Fruit fly (Drosophila melanogaster): ENCODE data around the gene CG6592.

The CG6592 gene

DNA sequence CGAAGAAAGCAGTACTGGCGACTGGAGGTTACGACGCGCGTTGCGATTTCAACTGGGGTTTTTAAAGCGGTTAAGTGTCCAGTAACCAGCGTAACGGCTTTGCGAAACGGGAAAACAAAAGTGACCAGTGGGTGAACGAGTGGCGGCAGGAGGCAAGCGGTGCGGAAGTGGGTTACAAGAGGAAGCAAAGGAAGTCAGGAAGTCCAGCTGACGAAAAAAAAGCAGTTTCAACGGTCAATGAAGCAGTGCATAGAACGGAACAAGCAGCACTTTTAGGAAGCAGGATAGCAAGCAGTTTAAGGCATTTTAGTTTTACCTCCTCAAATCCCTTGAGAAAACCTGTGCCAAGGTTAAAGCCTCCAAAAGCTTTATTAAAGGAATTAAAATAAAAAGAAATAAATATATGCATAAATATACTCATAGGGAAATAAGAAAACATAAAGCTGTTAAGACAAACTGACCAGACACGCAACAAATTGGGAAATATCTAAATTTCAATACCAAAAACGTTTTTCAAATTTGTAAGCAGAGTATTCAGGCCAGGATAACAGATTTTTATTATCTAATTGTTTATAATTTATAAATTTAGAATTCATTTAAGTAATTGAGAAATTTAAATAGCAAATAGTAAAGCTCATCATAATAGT lies at the start of gene CG6592:
Gene CG6592 (plus strand): TSS at position 597 of the 647 bp plus-strand sequence.
- no peak for TF ChIP-seq CG8478 (optimal IDR thresholded peaks at IDR 0.05)
- peak; percentile 61 to 65 for TF ChIP-seq CTCF (optimal IDR thresholded peaks at IDR 0.05)

DNA sequence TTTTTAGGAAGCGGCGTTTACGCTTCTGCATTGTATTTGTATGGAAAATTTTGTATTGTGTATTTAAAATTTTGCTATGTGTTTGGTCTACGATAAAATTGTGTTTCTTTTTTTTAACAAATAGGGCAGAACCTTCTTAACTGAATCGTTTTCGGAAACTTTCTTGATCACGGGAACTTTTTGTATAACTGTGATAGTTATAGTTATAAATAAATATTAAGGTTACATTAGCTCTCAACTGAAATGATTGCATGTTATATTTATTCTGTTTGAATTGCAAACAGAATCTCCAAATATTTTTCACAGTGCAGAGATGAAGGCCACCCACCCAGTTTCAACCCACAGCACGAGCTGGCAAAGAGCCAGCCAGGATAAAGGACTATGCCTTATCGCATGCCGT lies 48.5 kb upstream of the CG6592 start, which contains the start of gene alphaKap4:
Gene alphaKap4 (minus strand): TSS at position 101 of the 400 bp plus-strand sequence.
- TF ChIP-seq CTCF (optimal IDR thresholded peaks at IDR 0.05) (no peak), CG8478 (optimal IDR thresholded peaks at IDR 0.05) (no peak)

DNA sequence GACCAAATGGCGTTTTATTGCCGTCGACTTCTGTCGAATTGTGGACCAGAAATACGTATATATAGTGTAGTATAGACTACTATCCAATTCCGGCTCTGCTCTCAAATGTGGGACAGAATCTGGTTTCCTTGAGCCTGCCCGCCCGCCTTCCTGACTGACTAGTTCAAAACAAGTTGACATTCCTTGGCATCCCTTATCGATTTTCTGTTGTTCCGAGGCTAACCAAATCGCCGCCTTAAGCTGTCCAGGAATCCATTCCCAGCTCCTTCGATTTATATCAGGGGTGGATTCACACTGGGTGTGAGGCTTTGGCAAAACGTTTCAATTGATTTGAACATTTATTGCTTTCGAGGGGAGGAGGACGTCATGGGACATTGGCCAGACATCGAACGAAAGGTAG lies 46.5 kb upstream of the CG6592 start:
- TF ChIP-seq CG8478 (optimal IDR thresholded peaks at IDR 0.05): no peak
- TF ChIP-seq CTCF (optimal IDR thresholded peaks at IDR 0.05): no peak

DNA sequence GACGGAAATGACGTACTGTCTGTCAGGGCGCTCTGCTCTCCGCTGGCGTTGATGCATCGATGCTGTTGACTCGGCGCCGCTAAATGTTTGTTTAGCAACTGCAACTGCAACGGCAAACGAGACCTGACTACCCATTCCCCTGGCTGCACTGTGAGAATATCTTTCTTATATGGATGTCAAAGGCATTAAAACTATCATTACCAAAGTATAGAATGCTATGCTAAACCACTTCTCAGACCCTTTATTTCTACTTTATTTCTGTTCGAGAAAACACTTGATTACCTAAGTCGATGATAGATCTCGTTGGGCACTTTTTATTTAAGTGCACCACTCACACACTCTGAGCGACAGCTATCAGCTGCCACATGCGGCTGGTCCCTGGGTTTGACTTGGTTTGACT lies 37.3 kb upstream of the CG6592 start:
- no peak for TF ChIP-seq CG8478 (optimal IDR thresholded peaks at IDR 0.05)
- TF ChIP-seq CTCF (optimal IDR thresholded peaks at IDR 0.05): no peak

DNA sequence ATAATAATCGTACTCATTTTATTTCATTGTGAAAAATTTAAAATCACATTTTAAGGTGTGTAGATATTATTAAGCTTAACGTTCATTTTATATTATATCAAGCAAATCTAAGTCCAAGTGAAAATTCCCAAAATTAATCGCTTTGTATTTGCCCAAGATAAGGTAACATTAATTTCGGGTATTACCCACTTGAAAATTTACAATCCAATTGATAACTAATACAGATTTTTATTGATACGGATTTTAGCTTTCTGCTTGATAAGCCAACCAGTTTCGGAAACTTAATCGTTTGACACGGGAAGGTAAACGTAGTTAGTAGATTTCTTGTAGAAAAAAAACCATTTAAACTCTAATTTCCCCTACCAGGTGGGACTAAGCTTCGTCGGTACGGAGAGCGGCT lies 26.4 kb upstream of the CG6592 start:
- no peak for TF ChIP-seq CG8478 (optimal IDR thresholded peaks at IDR 0.05)
- TF ChIP-seq CTCF (optimal IDR thresholded peaks at IDR 0.05): no peak

DNA sequence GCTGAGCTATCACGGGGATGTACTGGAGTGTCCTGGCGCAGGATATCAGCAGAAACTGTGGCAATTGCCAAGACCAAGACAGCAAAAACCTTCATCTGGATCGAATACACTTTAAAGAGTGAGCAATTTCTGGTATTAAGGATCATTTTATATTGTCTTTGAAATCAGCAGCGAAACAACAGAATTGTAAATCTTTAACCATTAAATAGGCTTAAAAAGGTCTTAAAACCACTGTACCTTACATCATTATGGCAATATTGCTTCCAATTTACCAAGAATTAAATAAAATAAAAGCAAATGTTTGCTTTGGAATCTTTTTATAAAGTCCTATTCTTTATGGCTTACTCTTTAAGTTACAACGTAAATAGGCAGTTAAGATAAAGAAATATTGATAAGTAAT lies 24.9 kb upstream of the CG6592 start, which contains the start of gene CG10477:
Gene CG10477 (minus strand): TSS at position 101 of the 400 bp plus-strand sequence.
- TF ChIP-seq CG8478 (optimal IDR thresholded peaks at IDR 0.05) (no peak), CTCF (optimal IDR thresholded peaks at IDR 0.05) (no peak)

DNA sequence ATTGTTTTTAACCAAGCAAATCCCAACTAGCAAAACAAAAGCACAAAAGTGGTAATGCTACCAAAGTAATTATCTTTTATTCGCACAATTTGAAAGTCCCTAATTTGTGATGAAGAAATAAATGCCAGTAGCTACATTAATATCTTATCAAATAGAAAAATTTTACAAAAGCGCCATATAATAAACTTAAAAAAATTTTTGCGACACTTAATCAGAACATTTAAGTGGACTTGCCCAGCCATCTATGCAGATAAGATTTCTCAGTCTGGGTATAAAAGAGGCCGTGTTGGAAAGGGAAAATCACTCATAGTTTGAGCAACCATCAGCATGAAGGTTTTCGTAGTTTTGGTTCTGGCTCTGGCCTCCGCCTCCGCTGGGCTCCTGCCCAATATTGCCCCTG lies 24.5 kb upstream of the CG6592 start, which contains the start of gene yip7:
Gene yip7 (plus strand): TSS at position 301 of the 400 bp plus-strand sequence.
- no peak for TF ChIP-seq CTCF (optimal IDR thresholded peaks at IDR 0.05)
- TF ChIP-seq CG8478 (optimal IDR thresholded peaks at IDR 0.05): no peak

DNA sequence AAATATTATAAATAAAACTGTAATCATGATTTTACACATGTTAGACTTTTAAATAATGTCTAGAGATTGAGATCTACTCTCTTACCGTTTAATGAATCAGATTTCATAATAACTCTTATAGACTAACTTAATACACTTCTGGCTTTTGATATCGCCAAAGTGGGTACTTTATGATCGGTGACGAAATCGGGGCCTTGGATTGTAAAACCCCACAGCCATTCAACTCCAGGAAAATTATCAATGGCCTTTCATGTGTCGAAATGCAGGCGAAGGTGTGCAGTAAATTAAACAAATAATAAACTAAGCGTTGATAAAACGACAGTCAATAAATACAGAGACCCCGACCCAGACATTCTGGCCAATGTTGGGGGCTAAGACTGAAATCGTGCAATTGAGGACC lies 23.3 kb upstream of the CG6592 start:
- TF ChIP-seq CTCF (optimal IDR thresholded peaks at IDR 0.05) (no peak), CG8478 (optimal IDR thresholded peaks at IDR 0.05) (no peak)

DNA sequence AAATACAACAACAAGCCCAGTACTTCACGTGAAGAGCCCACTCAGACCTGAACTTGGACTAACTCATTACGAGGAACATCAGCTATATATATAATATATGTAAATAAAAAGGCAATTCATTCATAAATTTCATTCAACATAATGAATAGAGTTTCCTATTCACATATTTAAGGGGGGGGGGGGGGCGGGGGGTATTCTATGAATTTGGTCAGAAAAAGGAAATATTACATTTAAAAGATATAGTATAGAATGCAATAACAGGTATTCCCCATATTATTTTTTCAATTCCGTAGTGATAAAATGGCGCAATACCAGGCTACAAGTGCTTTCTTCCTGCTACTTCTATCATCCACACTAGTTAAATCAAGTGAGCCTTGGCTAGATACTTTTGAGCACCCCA lies 22.6 kb upstream of the CG6592 start, which contains the start of gene CG6462:
Gene CG6462 (plus strand): TSS at position 301 of the 400 bp plus-strand sequence.
- TF ChIP-seq CTCF (optimal IDR thresholded peaks at IDR 0.05) (no peak), CG8478 (optimal IDR thresholded peaks at IDR 0.05) (no peak)

DNA sequence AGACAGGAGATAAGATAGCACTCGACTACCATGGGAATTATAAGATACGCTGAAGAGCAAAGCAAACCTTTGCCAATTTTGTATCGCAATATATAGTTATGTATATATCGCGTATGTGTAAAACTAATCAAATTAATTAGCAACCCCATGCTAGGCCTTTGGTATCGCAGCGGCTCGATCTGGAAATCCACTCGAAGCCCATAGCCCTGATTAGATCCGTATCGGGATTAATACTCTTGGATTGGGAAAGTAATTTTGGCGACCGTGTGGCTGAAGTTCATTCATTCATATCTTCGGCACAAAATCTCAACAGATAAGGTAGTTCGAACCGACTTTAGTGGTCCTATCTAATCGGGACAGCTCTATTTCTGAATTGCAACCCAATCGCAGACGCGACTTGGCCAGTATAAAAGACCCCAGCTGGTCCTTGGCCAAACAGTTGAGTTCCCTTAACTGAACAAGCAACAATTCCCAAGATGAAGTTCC lies 20.7 kb upstream of the CG6592 start, which contains the start of gene Jon65Aiv:
Gene Jon65Aiv (plus strand): TSS at position 436 of the 486 bp plus-strand sequence.
- TF ChIP-seq CTCF (optimal IDR thresholded peaks at IDR 0.05) (no peak), CG8478 (optimal IDR thresholded peaks at IDR 0.05) (no peak)

DNA sequence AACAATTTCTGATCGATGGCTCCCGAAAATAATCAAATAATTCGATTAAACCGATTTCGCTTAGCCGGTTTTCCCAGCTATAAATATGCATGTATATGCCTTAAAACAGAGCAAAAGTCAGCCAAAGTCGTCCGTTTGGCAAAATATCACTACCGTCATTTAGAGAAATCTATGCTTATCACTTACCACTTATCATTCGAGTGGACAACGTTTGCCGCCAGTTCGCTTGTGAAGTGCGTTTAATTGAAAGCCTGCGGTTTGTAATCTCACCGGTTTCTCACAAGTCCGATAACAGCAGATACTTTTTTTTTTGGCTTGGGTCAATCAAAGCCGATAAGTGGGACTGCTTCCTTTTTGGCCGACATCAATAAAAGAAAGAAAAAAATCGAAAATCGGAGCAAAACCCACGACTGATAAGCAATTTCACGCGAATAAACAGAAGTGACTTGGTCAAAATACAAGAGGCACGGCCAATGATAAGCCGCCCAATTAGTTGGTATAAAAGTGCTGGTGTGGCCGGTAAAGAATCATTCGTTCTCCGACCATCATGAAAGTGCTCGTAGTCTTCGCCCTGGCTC lies 9.1 kb upstream of the CG6592 start, which contains the start of gene Jon65Aiii:
Gene Jon65Aiii (plus strand): TSS at position 528 of the 578 bp plus-strand sequence.
- TF ChIP-seq CTCF (optimal IDR thresholded peaks at IDR 0.05): no peak
- no peak for TF ChIP-seq CG8478 (optimal IDR thresholded peaks at IDR 0.05)

DNA sequence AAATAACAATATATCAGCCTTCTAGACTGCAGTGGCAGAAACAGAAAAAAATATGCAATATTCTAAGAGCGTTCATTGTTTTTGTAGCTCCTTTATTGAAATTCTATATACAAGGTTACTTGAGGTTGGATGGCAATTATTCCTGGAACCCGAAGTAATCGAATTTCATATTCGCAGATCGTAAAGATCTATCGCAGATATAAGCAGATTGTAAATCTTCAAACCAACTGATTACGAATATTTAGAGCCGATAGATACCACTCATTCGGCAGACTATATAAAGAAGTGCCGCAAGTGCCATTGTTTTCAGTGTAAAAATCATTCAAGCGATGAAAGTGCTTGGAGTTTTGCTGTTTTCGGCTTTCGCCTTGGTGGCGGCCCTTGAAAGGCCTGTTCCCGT lies 7.4 kb upstream of the CG6592 start, which contains the start of gene Jon65Aii:
Gene Jon65Aii (plus strand): TSS at position 301 of the 400 bp plus-strand sequence.
- no peak for TF ChIP-seq CG8478 (optimal IDR thresholded peaks at IDR 0.05)
- no peak for TF ChIP-seq CTCF (optimal IDR thresholded peaks at IDR 0.05)

DNA sequence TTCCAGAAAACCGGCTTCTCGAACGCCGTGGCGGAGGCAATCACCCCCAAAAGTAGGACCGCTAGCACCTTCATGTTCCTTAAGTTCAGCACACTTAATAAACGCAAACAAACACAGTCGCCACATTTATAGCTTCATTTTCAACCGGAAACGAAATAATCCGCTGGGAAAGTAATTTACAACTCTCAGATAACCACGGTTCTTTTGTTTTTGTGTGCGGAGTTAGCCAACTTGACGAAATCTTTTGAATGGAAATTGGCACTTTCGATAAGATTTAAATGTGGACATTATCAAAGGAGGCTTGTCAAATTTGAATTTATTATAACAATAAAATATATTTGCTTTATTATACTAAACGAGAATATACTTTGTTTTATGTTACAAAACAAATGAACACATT lies 5.1 kb upstream of the CG6592 start, which contains the start of gene Jon65Ai:
Gene Jon65Ai (minus strand): TSS at position 101 of the 400 bp plus-strand sequence.
- TF ChIP-seq CG8478 (optimal IDR thresholded peaks at IDR 0.05): no peak
- no peak for TF ChIP-seq CTCF (optimal IDR thresholded peaks at IDR 0.05)

DNA sequence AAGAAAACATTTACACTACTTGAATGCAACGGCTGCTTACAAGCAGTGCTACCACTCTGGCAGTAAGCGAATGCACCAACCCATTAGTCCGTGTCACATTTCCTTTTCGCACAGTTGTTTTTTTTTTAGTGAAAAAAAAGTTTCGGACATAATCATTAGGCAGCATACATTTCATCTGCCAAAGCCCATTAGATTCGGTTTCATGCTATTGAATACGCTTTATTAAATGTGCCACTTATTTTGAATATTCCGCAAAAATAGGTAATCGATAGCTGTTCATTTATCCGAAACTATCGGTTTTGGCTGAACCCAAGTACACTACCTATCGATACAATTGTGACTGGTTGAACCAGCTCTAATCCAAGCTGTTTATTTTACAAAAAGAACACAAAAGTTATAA lies 4.7 kb upstream of the CG6592 start, which contains the start of gene tant:
Gene tant (plus strand): TSS at position 334 of the 400 bp plus-strand sequence.
- TF ChIP-seq CG8478 (optimal IDR thresholded peaks at IDR 0.05) (no peak), CTCF (optimal IDR thresholded peaks at IDR 0.05) (peak; percentile 52 to 62)

DNA sequence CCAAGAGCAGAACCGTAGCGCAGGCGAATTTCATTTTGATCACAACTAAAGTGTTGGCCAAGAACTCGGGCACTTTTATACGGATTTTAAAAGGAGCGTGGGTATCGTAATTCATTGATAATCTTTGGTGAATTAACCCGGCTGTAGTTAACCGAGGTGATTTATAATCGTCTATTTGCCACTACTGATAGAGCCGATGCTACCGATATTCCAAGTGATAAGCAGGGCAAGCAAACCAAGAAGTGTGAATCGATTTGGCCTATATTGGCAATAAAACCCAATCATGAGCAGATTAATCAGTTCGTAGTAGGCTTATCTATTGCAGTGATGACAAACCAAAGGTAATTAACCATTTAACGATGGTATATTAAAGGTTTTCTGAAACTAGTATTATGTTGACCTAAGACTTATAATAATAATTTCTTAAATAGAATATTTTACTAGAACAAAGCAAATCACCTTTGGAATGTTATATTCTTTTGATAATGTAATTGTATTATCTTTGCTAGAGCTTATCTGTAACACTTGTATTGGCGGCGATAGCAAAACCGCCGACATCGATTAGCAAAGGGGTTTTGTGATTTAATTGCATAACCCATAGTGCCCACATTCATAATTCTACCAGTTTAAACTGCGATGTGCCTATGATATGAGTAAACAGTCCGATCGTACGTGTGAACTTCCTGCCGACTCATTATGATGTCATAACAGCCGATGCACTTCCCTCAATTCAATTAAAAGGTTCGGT lies 3.6 kb downstream of the CG6592 start, which contains the start of gene CG10472:
Gene CG10472 (minus strand): TSS at position 51 of the 748 bp plus-strand sequence.
- no peak for TF ChIP-seq CTCF (optimal IDR thresholded peaks at IDR 0.05)
- no peak for TF ChIP-seq CG8478 (optimal IDR thresholded peaks at IDR 0.05)

All from S2 (cell line).